Fruit fly (Drosophila melanogaster) whole organism: ENCODE results near the gene Hrd3.

Experiments used
- CG8478 ChIP-seq: fragments of >200 bp; optimal IDR thresholded peaks from 2 replicates; lab custom pipeline; 2018; ENCODE audit warnings: inconsistent platforms
- Dll ChIP-seq: fragments of >200 bp; optimal IDR thresholded peaks from 2 replicates; lab custom pipeline; 2017
- EcR ChIP-seq, 2 experiments: fragments of >200 bp; optimal IDR thresholded peaks; 2 replicates each; lab custom pipeline; 2017; ENCODE audit warnings: missing biosample characterization in 2 of 2, missing genetic modification characterization in 2 of 2, missing genetic modification reagents in 2 of 2
- pan ChIP-seq: fragments of >200 bp; optimal IDR thresholded peaks from 2 replicates; lab custom pipeline; 2017
- psq ChIP-seq: fragments of >200 bp; optimal IDR thresholded peaks from 2 replicates; lab custom pipeline; 2017
- usp ChIP-seq: fragments of >200 bp; optimal IDR thresholded peaks from 2 replicates; lab custom pipeline; 2017; ENCODE audit warnings: missing biosample characterization, missing genetic modification characterization, mixed read lengths

Gene Hrd3

DNA sequence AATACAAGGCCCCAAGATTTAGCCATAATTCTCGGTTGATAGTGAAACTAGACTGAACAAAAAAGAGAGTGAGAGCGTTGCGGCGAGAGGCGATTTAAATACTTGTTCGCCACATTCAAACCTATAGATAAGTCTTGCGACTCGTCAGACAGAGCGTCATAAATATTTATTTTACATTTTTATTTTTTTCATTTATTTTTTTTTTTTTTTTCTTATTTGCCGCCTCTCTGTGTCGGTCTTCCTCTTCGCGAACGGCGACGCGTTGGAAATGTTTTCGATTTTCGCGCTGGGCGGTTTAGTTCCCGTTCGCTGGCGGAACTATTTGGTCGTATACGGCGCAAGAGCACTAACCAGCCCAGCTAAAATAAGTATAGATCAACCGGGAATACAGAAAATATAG lies 30.3 kb downstream of the Hrd3 start:
- no peak for TF ChIP-seq psq (lab: Kevin White, UChicago)
- TF ChIP-seq Dll (lab: Kevin White, UChicago) = no peak
- TF ChIP-seq usp (GFP tag; lab: Kevin White, UChicago) = no peak
- no peak for TF ChIP-seq pan (lab: Kevin White, UChicago)
- TF ChIP-seq CG8478 (lab: Kevin White, UChicago) = no peak
- no peak for TF ChIP-seq EcR (GFP tag; optimal IDR thresholded peaks at IDR 0.05; lab: Kevin White, UChicago)

DNA sequence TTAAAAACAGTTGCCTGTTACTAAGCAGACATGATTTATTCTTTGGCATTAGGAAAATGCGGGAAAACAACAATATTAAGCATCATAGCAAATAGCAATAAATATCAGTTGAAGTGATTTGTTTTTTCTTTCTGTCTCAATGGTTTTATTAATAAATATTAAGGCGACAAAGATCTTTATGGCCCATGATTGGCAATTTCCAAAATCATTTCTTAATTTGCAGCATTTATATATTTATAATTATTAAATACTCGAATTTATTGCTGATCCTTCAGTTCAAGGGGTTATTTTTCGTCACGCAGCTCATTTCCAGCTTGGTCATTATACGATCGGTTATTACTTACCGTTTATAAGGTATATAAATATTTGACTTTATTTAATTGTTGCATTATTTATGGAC lies 30.7 kb downstream of the Hrd3 start:
- TF ChIP-seq Dll (lab: Kevin White, UChicago) (no peak), pan (lab: Kevin White, UChicago) (no peak), psq (lab: Kevin White, UChicago) (no peak), usp (GFP tag; lab: Kevin White, UChicago) (no peak), CG8478 (lab: Kevin White, UChicago) (no peak), EcR (GFP tag; optimal IDR thresholded peaks at IDR 0.05; lab: Kevin White, UChicago) (no peak)

dm6 chr3R:23726740-23727139 lies 31.6 kb downstream of the Hrd3 start:
- TF ChIP-seq psq (lab: Kevin White, UChicago) = no peak
- TF ChIP-seq pan (lab: Kevin White, UChicago) = no peak
- no peak for TF ChIP-seq Dll (lab: Kevin White, UChicago)
- TF ChIP-seq CG8478 (lab: Kevin White, UChicago) = no peak
- no peak for TF ChIP-seq usp (GFP tag; lab: Kevin White, UChicago)
- no peak for TF ChIP-seq EcR (GFP tag; optimal IDR thresholded peaks at IDR 0.05; lab: Kevin White, UChicago)

dm6 chr3R:23725711-23726349 lies 32.5 kb downstream of the Hrd3 start:
- TF ChIP-seq Dll (lab: Kevin White, UChicago) (no peak), psq (lab: Kevin White, UChicago) (no peak), usp (GFP tag; lab: Kevin White, UChicago) (no peak), CG8478 (lab: Kevin White, UChicago) (no peak), pan (lab: Kevin White, UChicago) (no peak), EcR (GFP tag; optimal IDR thresholded peaks at IDR 0.05; lab: Kevin White, UChicago) (no peak)

DNA sequence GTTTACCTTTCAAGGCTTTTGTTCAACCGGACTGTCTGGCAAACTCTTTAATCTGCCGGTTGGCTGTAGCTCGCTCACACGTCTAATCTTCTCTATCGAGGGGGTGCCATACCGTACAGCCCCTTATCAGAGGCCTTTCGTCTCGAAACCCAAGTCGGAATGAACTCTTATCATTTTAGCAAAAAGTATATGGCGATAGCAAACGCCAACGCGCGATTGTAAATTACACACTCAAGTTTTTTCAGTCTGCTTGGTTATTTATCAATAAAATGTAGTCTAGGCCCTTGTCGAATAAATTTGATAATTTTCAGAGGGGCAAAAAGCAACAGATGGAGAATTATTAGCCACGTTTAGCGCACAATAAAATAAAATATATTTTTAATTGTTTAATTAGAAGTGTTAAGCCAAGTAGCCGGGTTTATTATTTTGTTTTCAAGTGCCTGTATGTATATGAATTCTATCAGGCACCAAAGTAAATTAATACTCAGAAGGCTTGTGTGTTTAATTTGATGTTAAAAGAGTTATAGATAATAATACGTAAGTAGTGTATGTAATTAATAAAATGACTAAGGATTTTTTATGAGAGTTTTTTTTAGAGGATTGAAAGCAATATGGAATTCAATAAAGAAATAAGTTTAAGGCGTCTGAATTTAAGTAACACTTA lies 33.4 kb downstream of the Hrd3 start:
- no peak for TF ChIP-seq psq (lab: Kevin White, UChicago)

- TF ChIP-seq CG8478 (lab: Kevin White, UChicago) = no peak
- TF ChIP-seq EcR (GFP tag; optimal IDR thresholded peaks at IDR 0.05; lab: Kevin White, UChicago) = peak in 1 of 2 experiments; percentile 11
Measured at dm6 chr3R:23723381-23724034, 34.8 kb downstream of the Hrd3 start.

DNA sequence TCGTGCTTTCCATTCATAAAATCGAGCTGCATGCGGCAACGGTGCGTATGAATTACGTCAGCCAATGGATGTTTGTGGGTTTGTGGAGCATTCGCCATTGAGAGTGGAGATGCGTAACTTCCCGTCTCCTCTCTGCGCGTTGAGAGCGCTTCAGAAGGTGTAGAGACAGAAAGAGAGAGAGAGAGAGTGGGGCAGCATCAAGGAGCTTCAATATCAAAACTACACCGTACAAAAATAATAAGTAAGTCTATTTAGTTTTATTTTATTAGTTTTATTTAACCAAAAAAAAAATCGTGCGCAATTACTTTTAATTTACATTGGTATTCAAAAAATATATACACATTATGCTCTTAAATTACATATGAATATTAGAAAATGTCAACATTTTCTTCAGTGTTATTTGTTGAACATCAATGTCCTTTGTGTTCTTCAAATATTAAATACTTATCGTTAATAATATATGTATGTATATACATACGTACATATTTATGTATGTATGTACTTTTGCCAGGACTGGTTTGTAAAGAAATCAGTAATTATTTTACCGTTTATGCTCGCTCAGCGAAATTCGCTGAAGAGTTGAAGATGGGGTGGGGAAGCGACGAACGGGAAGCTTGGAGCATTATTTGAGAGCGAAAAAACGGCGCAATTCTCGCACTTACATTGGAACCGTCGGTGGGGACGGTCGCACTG lies 35.5 kb downstream of the Hrd3 start, which contains the start of gene CG10365:
Gene CG10365 (plus strand): TSS at position 652 of the 693 bp plus-strand sequence.
- TF ChIP-seq Dll (lab: Kevin White, UChicago) = no peak
- TF ChIP-seq psq (lab: Kevin White, UChicago) = no peak
- TF ChIP-seq CG8478 (lab: Kevin White, UChicago) = no peak
- no peak for TF ChIP-seq EcR (GFP tag; optimal IDR thresholded peaks at IDR 0.05; lab: Kevin White, UChicago)
- TF ChIP-seq pan (lab: Kevin White, UChicago) = no peak
- no peak for TF ChIP-seq usp (GFP tag; lab: Kevin White, UChicago)

dm6 chr3R:23721936-23722335 lies 36.4 kb downstream of the Hrd3 start:
- no peak for TF ChIP-seq pan (lab: Kevin White, UChicago)
- TF ChIP-seq Dll (lab: Kevin White, UChicago) = no peak
- no peak for TF ChIP-seq CG8478 (lab: Kevin White, UChicago)
- TF ChIP-seq psq (lab: Kevin White, UChicago) = no peak

DNA sequence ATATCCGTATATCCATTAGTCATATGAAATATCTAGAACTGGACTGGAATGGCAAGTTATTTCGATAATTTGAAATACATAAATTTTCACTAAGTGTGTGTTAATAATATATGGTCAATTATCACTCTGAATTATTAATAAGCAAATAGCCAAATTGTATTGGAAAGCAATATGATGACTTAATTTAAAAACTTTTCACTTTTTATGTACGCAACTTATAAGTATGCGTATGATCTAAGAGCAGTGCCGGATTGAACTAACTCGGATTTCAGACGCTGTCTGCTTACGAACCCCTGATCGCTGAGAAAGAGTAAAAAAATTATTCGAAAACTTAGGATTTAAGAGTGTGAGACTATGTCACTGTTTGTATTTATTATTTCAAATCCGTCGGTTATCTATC lies 36.8 kb downstream of the Hrd3 start, which contains the start of gene CG10232:
Gene CG10232 (minus strand): TSS at position 101 of the 400 bp plus-strand sequence.
- TF ChIP-seq pan (lab: Kevin White, UChicago) (no peak), CG8478 (lab: Kevin White, UChicago) (no peak), usp (GFP tag; lab: Kevin White, UChicago) (no peak), psq (lab: Kevin White, UChicago) (no peak), Dll (lab: Kevin White, UChicago) (no peak), EcR (GFP tag; optimal IDR thresholded peaks at IDR 0.05; lab: Kevin White, UChicago) (no peak)

DNA sequence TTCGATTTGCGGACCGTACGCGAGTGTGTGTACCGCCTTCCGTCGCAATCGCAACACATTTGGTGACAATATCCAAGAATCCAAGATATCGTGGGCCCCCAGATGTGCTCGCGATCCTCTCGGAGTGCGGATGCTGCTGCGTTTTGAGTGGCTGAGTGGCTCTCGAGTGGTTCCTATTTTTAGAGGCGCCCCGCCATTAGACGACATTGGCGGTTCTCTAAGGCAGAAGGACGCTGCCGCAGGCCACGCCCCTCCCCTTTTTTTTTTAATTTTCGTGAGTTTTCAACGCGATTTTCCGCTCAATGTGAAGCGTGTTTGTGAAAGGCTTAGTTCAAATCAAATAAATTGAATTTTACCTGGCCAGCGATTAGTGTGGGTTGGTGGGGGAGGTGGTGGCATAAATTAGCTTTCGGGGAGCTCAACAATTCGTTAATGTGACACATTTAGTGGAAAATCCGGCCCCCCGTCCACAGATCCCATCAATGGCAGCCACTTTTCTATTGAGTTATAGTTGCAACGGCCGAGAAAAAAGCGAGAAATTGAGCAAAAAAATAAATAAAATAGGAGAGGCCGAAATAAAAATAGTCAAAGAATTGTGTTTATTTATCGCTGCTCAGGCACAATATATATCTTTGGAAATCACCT lies 39.9 kb downstream of the Hrd3 start, which contains the start of gene nau:
Gene nau (minus strand): TSS at position 61 of the 645 bp plus-strand sequence.
- TF ChIP-seq EcR (GFP tag; optimal IDR thresholded peaks at IDR 0.05; lab: Kevin White, UChicago) (no peak), psq (lab: Kevin White, UChicago) (no peak), CG8478 (lab: Kevin White, UChicago) (no peak)

dm6 chr3R:23714852-23715251 lies 43.5 kb downstream of the Hrd3 start:
- no peak for TF ChIP-seq CG8478 (lab: Kevin White, UChicago)
- TF ChIP-seq psq (lab: Kevin White, UChicago) = no peak
- no peak for TF ChIP-seq Dll (lab: Kevin White, UChicago)
- TF ChIP-seq usp (GFP tag; lab: Kevin White, UChicago) = no peak
